Fruit fly (Drosophila melanogaster) whole organism, pupa: Measurements from ENCODE around the gene Prp16.

Source experiments
- CG10348 ChIP-seq: fragments of 200-800 bp; sonication (Bioruptor generic); IDR thresholded peaks from 2 replicates; pipeline ENCODE4 v1.3.6; 2022; ENCODE audit warnings: missing biosample characterization, missing genetic modification characterization
- CG12605 ChIP-seq: fragments of 200-800 bp; sonication (Bioruptor generic); IDR thresholded peaks from 2 replicates; pipeline ENCODE4 v1.3.6; 2022; ENCODE audit warnings: missing biosample characterization, missing genetic modification characterization
- CG13204 ChIP-seq: fragments of 200-800 bp; sonication (Bioruptor generic); optimal IDR thresholded peaks from 2 replicates; lab custom pipeline; 2018; ENCODE audit warnings: missing biosample characterization, mild to moderate bottlenecking, missing genetic modification characterization, moderate library complexity
- CG14655 ChIP-seq: fragments of 200-800 bp; sonication (Bioruptor generic); optimal IDR thresholded peaks from 3 replicates; lab custom pipeline; 2017; ENCODE audit warnings: mild to moderate bottlenecking, missing biosample characterization, missing genetic modification reagents, missing genetic modification characterization
- CG15710 ChIP-seq: fragments of 200-800 bp; sonication (Bioruptor generic); optimal IDR thresholded peaks from 2 replicates; lab custom pipeline; 2018; ENCODE audit warnings: missing biosample characterization, mild to moderate bottlenecking, missing genetic modification characterization, moderate library complexity
- CG17806 ChIP-seq: fragments of 200-800 bp; sonication (Bioruptor generic); optimal IDR thresholded peaks from 2 replicates; lab custom pipeline; 2018; ENCODE audit warnings: missing biosample characterization, mild to moderate bottlenecking, missing genetic modification characterization, moderate library complexity
- CG32121 ChIP-seq: fragments of 200-800 bp; sonication (Bioruptor generic); IDR thresholded peaks from 2 replicates; pipeline ENCODE4 v1.3.6; 2022; ENCODE audit warnings: missing biosample characterization, missing genetic modification characterization
- CG34367 ChIP-seq: fragments of 200-800 bp; sonication (Bioruptor generic); optimal IDR thresholded peaks from 2 replicates; lab custom pipeline; 2018; ENCODE audit warnings: missing biosample characterization, mild to moderate bottlenecking, missing genetic modification characterization
- CG4496 ChIP-seq: fragments of 200-800 bp; sonication (Bioruptor generic); IDR thresholded peaks from 3 replicates; pipeline ENCODE4 v1.3.6; 2022; ENCODE audit warnings: missing biosample characterization, missing genetic modification characterization
- CG8159 ChIP-seq: fragments of 200-800 bp; sonication (Bioruptor generic); optimal IDR thresholded peaks from 3 replicates; lab custom pipeline; 2018; ENCODE audit warnings: missing biosample characterization, mild to moderate bottlenecking, missing genetic modification characterization, moderate library complexity
- CG8301 ChIP-seq: fragments of 200-800 bp; sonication (Bioruptor generic); optimal IDR thresholded peaks from 2 replicates; lab custom pipeline; 2018; ENCODE audit warnings: missing biosample characterization, mild to moderate bottlenecking, missing genetic modification characterization
- CG9948 ChIP-seq: fragments of 200-800 bp; sonication (Bioruptor generic); optimal IDR thresholded peaks from 2 replicates; lab custom pipeline; 2018; ENCODE audit warnings: missing biosample characterization, mild to moderate bottlenecking, missing genetic modification characterization, moderate library complexity
- D1 ChIP-seq: fragments of 200-800 bp; sonication (Bioruptor generic); optimal IDR thresholded peaks from 2 replicates; lab custom pipeline; 2018; ENCODE audit warnings: missing biosample characterization, mild to moderate bottlenecking, missing genetic modification characterization, moderate library complexity
- EcR ChIP-seq: fragments of 200-800 bp; sonication (Bioruptor generic); optimal IDR thresholded peaks from 3 replicates; lab custom pipeline; 2019; ENCODE audit warnings: missing biosample characterization, missing genetic modification characterization, mild to moderate bottlenecking, moderate library complexity, missing genetic modification reagents
- Ets98B ChIP-seq: fragments of 200-800 bp; sonication (Bioruptor generic); IDR thresholded peaks from 2 replicates; pipeline ENCODE4 v1.3.6; 2022; ENCODE audit warnings: missing biosample characterization, missing genetic modification characterization
- Pif1A ChIP-seq: fragments of 200-800 bp; sonication (Bioruptor generic); optimal IDR thresholded peaks from 3 replicates; lab custom pipeline; 2016; ENCODE audit warnings: missing biosample characterization, missing genetic modification characterization
- Pif1B ChIP-seq: fragments of 200-800 bp; sonication (Bioruptor generic); optimal IDR thresholded peaks from 3 replicates; lab custom pipeline; 2016; ENCODE audit warnings: missing biosample characterization, missing genetic modification characterization
- Snoo ChIP-seq: fragments of 200-800 bp; sonication (Bioruptor generic); optimal IDR thresholded peaks from 3 replicates; lab custom pipeline; 2017; ENCODE audit warnings: missing biosample characterization, mild to moderate bottlenecking, missing genetic modification characterization, inconsistent platforms
- fd96Ca ChIP-seq: fragments of 200-800 bp; sonication (Bioruptor generic); IDR thresholded peaks from 3 replicates; pipeline ENCODE4 v1.3.6; 2022; ENCODE audit warnings: missing biosample characterization, missing genetic modification characterization
- gl ChIP-seq: fragments of 200-800 bp; sonication (Bioruptor generic); optimal IDR thresholded peaks from 2 replicates; lab custom pipeline; 2018; ENCODE audit warnings: missing biosample characterization, mild to moderate bottlenecking, missing genetic modification characterization
- rn ChIP-seq: fragments of 200-800 bp; sonication (Bioruptor generic); IDR thresholded peaks from 2 replicates; pipeline ENCODE4 v1.3.6; 2022; ENCODE audit warnings: missing biosample characterization, missing genetic modification characterization

Prp16 gene

DNA sequence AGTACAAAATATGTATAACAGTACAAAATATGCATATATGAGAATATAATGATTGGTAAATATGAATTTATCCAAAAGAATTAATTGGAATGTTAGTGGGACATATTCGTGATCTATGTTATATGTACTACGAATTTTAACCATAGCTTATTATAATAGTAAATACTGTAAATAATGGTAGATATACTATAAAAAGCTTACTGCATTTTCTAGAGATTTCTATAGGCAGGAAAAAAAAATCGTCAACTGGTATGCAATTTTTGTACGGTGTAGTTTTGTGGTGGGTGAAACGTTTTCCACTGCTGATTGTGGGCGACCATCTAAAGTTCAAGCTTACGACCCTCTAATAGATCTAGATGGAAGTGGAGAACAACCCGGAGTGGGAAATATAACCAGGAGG lies 15.7 kb downstream of the Prp16 start:
- TF ChIP-seq CG8301 (peak; percentile 16), Snoo (no peak), CG4496 (GFP tag; lab: Robert Waterston, UW) (0 out of 3 replicates have a peak, but pooled peaks have one; percentile 7)

DNA sequence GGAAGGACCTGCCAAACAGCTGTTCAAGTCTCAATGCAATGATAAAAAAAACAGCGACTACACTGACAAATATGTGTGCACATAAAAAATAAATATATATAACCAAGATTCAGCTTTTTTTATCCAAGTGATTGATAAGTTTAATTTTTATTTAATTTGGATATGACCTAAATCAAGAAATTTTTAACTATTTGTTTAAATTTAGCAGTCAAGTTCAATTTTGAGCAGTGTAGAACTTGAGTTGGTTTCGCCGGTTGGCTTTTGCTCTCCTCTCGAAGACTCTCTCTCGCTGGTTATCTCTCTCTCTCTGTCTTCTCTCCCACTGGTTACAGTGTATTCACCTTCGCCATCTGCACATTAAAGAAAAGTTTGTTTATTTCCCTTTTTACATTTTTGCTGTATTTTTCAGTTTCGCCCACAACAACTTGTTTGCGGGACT lies 16.9 kb downstream of the Prp16 start:
- TF ChIP-seq Pif1B (GFP tag; lab: Kevin White, UChicago) (peak; percentile 91), EcR (GFP tag; lab: Kevin White, UChicago) (peak; percentile 93), CG8159 (tag; lab: Kevin White, UChicago) (peak; percentile 98), rn (GFP tag; lab: Robert Waterston, UW) (peak; percentile 92), CG8301 (peak; percentile 93), CG32121 (GFP tag; lab: Robert Waterston, UW) (peak; percentile 95), Ets98B (GFP tag; lab: Robert Waterston, UW) (peak; percentile 94), CG14655 (peak; percentile 95), CG34367 (peak; percentile 97), fd96Ca (GFP tag; lab: Robert Waterston, UW) (peak; percentile 86), Pif1A (GFP tag; lab: Kevin White, UChicago) (peak; percentile 94), Snoo (peak; percentile 97), CG9948 (tag; lab: Kevin White, UChicago) (peak; percentile 97), CG13204 (peak; percentile 93), CG4496 (GFP tag; lab: Robert Waterston, UW) (peak; percentile 97), CG17806 (tag; lab: Kevin White, UChicago) (peak; percentile 98), D1 (tag; lab: Kevin White, UChicago) (peak; percentile 95), CG12605 (peak; percentile 96), gl (peak; percentile 92), CG15710 (tag; lab: Kevin White, UChicago) (peak; percentile 98), CG10348 (GFP tag; lab: Robert Waterston, UW) (peak; percentile 59; the same call in 1 of the 2 replicates)

- TF ChIP-seq CG13204 (peak; percentile 7), gl (no peak), CG10348 (GFP tag; lab: Robert Waterston, UW) (no peak), CG8159 (tag; lab: Kevin White, UChicago) (no peak), Ets98B (GFP tag; lab: Robert Waterston, UW) (no peak), EcR (GFP tag; lab: Kevin White, UChicago) (no peak), CG34367 (no peak)
These were observed 20.0 kb downstream of the Prp16 start for dm6 chrX:14221182-14221581.

- TF ChIP-seq gl, result no peak
- TF ChIP-seq CG17806 (tag; lab: Kevin White, UChicago), result no peak
- TF ChIP-seq CG32121 (GFP tag; lab: Robert Waterston, UW), result no peak
- no peak for TF ChIP-seq CG8159 (tag; lab: Kevin White, UChicago)
These were observed 20.8 kb downstream of the Prp16 start for dm6 chrX:14221995-14222394.

DNA sequence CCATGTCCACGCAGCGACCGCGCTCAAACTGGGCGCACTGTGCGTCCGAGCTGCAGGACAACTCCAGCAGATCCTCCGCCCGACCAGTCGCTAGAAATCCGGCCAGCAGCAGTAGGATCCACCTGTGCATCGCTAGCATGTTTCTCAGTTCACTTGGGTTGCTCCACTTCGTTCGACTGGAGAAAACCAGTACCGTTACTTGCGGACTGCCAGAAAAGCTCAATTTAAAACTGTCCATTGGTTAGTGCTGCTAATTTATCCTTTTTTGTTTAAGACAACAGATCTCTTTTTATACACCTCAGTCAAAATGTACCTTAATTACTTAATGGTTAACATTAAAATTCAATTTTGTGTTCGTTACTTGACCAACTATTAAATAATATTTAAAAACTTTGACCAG lies 24.5 kb downstream of the Prp16 start, which contains the start of gene CG11674:
CG11674 (minus strand) TSS at position 215 of the 400 bp plus-strand sequence.
- TF ChIP-seq CG17806 (tag; lab: Kevin White, UChicago) (no peak), CG8159 (tag; lab: Kevin White, UChicago) (no peak), fd96Ca (GFP tag; lab: Robert Waterston, UW) (no peak), EcR (GFP tag; lab: Kevin White, UChicago) (no peak), CG32121 (GFP tag; lab: Robert Waterston, UW) (no peak), rn (GFP tag; lab: Robert Waterston, UW) (no peak), CG10348 (GFP tag; lab: Robert Waterston, UW) (no peak), Pif1B (GFP tag; lab: Kevin White, UChicago) (no peak), Snoo (no peak), CG14655 (no peak), CG13204 (no peak), CG8301 (no peak), CG15710 (tag; lab: Kevin White, UChicago) (no peak), CG34367 (no peak), Pif1A (GFP tag; lab: Kevin White, UChicago) (no peak), Ets98B (GFP tag; lab: Robert Waterston, UW) (no peak), D1 (tag; lab: Kevin White, UChicago) (no peak)
- TF ChIP-seq, all 21 proteins: peak for 0

dm6 chrX:14226093-14226492 lies 24.9 kb downstream of the Prp16 start, which contains the start of gene mRpL38:
mRpL38 (plus strand) TSS chrX:14226289.
- no peak for TF ChIP-seq rn (GFP tag; lab: Robert Waterston, UW)
- TF ChIP-seq CG14655, result no peak
- TF ChIP-seq CG8159 (tag; lab: Kevin White, UChicago), result no peak
- no peak for TF ChIP-seq fd96Ca (GFP tag; lab: Robert Waterston, UW)
- no peak for TF ChIP-seq CG15710 (tag; lab: Kevin White, UChicago)
- TF ChIP-seq D1 (tag; lab: Kevin White, UChicago), result no peak
- no peak for TF ChIP-seq CG4496 (GFP tag; lab: Robert Waterston, UW)
- no peak for TF ChIP-seq CG10348 (GFP tag; lab: Robert Waterston, UW)
- no peak for TF ChIP-seq Pif1A (GFP tag; lab: Kevin White, UChicago)
- TF ChIP-seq gl, result no peak
- no peak for TF ChIP-seq CG34367
- no peak for TF ChIP-seq Ets98B (GFP tag; lab: Robert Waterston, UW)

- TF ChIP-seq CG8301 (no peak), CG9948 (tag; lab: Kevin White, UChicago) (no peak), CG12605 (no peak), CG17806 (tag; lab: Kevin White, UChicago) (no peak), Snoo (no peak), CG4496 (GFP tag; lab: Robert Waterston, UW) (no peak), CG15710 (tag; lab: Kevin White, UChicago) (no peak), Pif1A (GFP tag; lab: Kevin White, UChicago) (no peak), CG32121 (GFP tag; lab: Robert Waterston, UW) (no peak), EcR (GFP tag; lab: Kevin White, UChicago) (no peak), CG13204 (no peak), fd96Ca (GFP tag; lab: Robert Waterston, UW) (no peak), Pif1B (GFP tag; lab: Kevin White, UChicago) (no peak), gl (no peak), CG34367 (no peak), rn (GFP tag; lab: Robert Waterston, UW) (no peak), CG10348 (GFP tag; lab: Robert Waterston, UW) (no peak), CG14655 (no peak), Ets98B (GFP tag; lab: Robert Waterston, UW) (no peak), D1 (tag; lab: Kevin White, UChicago) (no peak)
These were observed 25.9 kb downstream of the Prp16 start for dm6 chrX:14227043-14227442.
